Worm (Caenorhabditis elegans) whole organism, midembryonic: Measurements from ENCODE around the gene baf-1.

Experiments used
- T22C8.4 ChIP-seq: fragments of 200-800 bp; sonication (Bioruptor generic); IDR thresholded peaks from 2 replicates; pipeline ENCODE4 v1.3.6; 2022; ENCODE audit warnings: missing genetic modification characterization, missing compliant biosample characterization
- flt-1 ChIP-seq: fragments of 200-800 bp; sonication (Bioruptor generic); IDR thresholded peaks from 2 replicates; pipeline ENCODE4 v1.3.6; 2022; ENCODE audit warnings: missing genetic modification characterization, missing compliant biosample characterization
- klf-2 ChIP-seq: fragments of 200-800 bp; sonication (Bioruptor generic); conservative IDR thresholded peaks from 2 replicates; pipeline ENCODE4 v1.3.6; 2022; ENCODE audit warnings: missing genetic modification reagents, missing genetic modification characterization, missing compliant biosample characterization
- ztf-29 ChIP-seq: fragments of 200-800 bp; sonication (Bioruptor generic); IDR thresholded peaks from 2 replicates; pipeline ENCODE4 v1.3.6; 2022; ENCODE audit warnings: missing genetic modification reagents, missing genetic modification characterization, missing compliant biosample characterization

- no peak for TF ChIP-seq ztf-29 (GFP tag; lab: Robert Waterston, UW)
- no peak for TF ChIP-seq flt-1 (GFP tag; lab: Robert Waterston, UW)
- TF ChIP-seq T22C8.4 (GFP tag; lab: Robert Waterston, UW) = no peak
- no peak for TF ChIP-seq klf-2 (GFP tag; lab: Robert Waterston, UW)
These were observed 13.3 kb upstream of the baf-1 start, which contains the start of gene F54C8.7 for ce11 chrIII:9453962-9454361.
